Worm (Caenorhabditis elegans) whole organism, mixed stage, embryonic: ENCODE results near the gene F46B6.9.

Source experiments
- elt-3 ChIP-seq: fragments of 150-350 bp; optimal IDR thresholded peaks from 2 replicates; lab custom pipeline; 2014; ENCODE audit warnings: missing biosample characterization, missing genetic modification characterization
- ham-2 ChIP-seq: fragments of 200-800 bp; sonication (Bioruptor generic); optimal IDR thresholded peaks from 2 replicates; lab custom pipeline; 2018; ENCODE audit warnings: mild to moderate bottlenecking, missing genetic modification characterization, missing compliant biosample characterization
- lsy-2 ChIP-seq: fragments of 150-350 bp; optimal IDR thresholded peaks from 2 replicates; lab custom pipeline; 2014; ENCODE audit warnings: missing biosample characterization, missing genetic modification characterization

DNA sequence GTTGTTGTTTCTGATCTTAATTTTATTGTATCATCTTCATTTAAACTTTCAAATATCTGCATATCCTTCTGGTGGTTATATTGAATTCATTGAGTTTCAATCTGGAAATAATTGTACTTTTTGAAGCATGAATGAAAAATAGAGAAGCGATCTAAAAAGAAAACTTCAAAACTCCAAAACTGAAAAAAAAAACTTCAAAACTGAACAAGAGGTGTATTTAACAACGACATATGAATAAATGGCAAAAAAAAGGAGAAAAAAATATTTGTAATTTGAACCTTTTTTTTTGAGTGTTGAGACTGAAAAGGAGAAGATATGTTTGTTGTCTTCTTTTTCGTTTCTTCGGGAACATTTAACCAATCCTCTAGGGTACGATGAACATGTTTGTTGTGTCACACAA lies 38.8 kb upstream of the F46B6.9 start, which contains the start of gene F58E6.11:
- TF ChIP-seq elt-3 (tag; lab: Kevin White, UChicago), result no peak
- TF ChIP-seq ham-2 (GFP tag; lab: Kevin White, UChicago), result no peak
- no peak for TF ChIP-seq lsy-2
